Fruit fly (Drosophila melanogaster): Measurements from ENCODE around the gene Rab35.

Rab35 gene

dm6 chrX:20173464-20173995 lies 13.9 kb upstream of the Rab35 start, which contains the start of gene AnxB10 (continued):
- TF ChIP-seq vri (GFP tag; optimal IDR thresholded peaks at IDR 0.05), result peak; percentile 87
- peak; percentile 96 for TF ChIP-seq OdsH (GFP tag; optimal IDR thresholded peaks at IDR 0.05)
- peak; percentile 84 for TF ChIP-seq dsx (GFP tag; optimal IDR thresholded peaks at IDR 0.05; ENCODE audit: poor library complexity, severe bottlenecking)
- peak; percentile 94 for TF ChIP-seq Sox102F (GFP tag; optimal IDR thresholded peaks at IDR 0.05)
- TF ChIP-seq Blimp-1 (GFP tag; optimal IDR thresholded peaks at IDR 0.05), result peak; percentile 83
- TF ChIP-seq CG6163 (GFP tag; IDR thresholded peaks at IDR 0.05), result peak; percentile 89
- peak; percentile 87 for TF ChIP-seq CG16779 (tag; optimal IDR thresholded peaks at IDR 0.05)
- TF ChIP-seq lz (GFP tag; optimal IDR thresholded peaks at IDR 0.05), result peak; percentile 96
- TF ChIP-seq acj6 (GFP tag; optimal IDR thresholded peaks at IDR 0.05), result peak; percentile 95
- TF ChIP-seq CG8319 (GFP tag; optimal IDR thresholded peaks at IDR 0.05), result peak; percentile 94
- TF ChIP-seq Smox (GFP tag; optimal IDR thresholded peaks at IDR 0.05), result peak; percentile 94
- peak; percentile 92 for TF ChIP-seq Ets21C (GFP tag; optimal IDR thresholded peaks at IDR 0.05)
- peak; percentile 88 for TF ChIP-seq CG6854 (GFP tag; optimal IDR thresholded peaks at IDR 0.05)
- peak; percentile 96 for TF ChIP-seq Met (GFP tag; optimal IDR thresholded peaks at IDR 0.05)
- peak; percentile 95 for TF ChIP-seq CG31627 (GFP tag; optimal IDR thresholded peaks at IDR 0.05)
- TF ChIP-seq CG6808 (GFP tag; optimal IDR thresholded peaks at IDR 0.05), result peak; percentile 94
- peak; percentile 93 for TF ChIP-seq CG6276 (GFP tag; optimal IDR thresholded peaks at IDR 0.05)
- TF ChIP-seq Hr39 (GFP tag; optimal IDR thresholded peaks at IDR 0.05), result peak; percentile 94
- TF ChIP-seq fd59A (GFP tag; optimal IDR thresholded peaks at IDR 0.05), result peak; percentile 91
- peak; percentile 93 for TF ChIP-seq CG3032 (tag; optimal IDR thresholded peaks at IDR 0.05)
- peak; percentile 90 for TF ChIP-seq spab (GFP tag; optimal IDR thresholded peaks at IDR 0.05)

- peak; percentile 25 for TF ChIP-seq CG3032 (tag; optimal IDR thresholded peaks at IDR 0.05)
- TF ChIP-seq Eip75B (GFP tag; optimal IDR thresholded peaks at IDR 0.05), result no peak
- peak; percentile 52 for TF ChIP-seq fkh (GFP tag; optimal IDR thresholded peaks at IDR 0.05)
- TF ChIP-seq CG10631 (GFP tag; optimal IDR thresholded peaks at IDR 0.05), result no peak
Observed at dm6 chrX:20169898-20170297, 10.2 kb upstream of the Rab35 start, which contains the start of the genes CG9581 and CG9578. Gene CG9581, minus strand, starts transcription at chrX:20169981. Gene CG9578, plus strand, starts transcription at chrX:20170222.

dm6 chrX:20166484-20167038 lies 6.9 kb upstream of the Rab35 start, which contains the start of gene CG9577:
Gene CG9577, plus strand, starts transcription at chrX:20166673.
- peak; percentile 87 for TF ChIP-seq CG6808 (GFP tag; optimal IDR thresholded peaks at IDR 0.05)
- peak; percentile 56 for TF ChIP-seq CG10669 (GFP tag; optimal IDR thresholded peaks at IDR 0.05)
- no peak for TF ChIP-seq topi (GFP tag; optimal IDR thresholded peaks at IDR 0.05)
- peak; percentile 71 for TF ChIP-seq CG1621 (tag; optimal IDR thresholded peaks at IDR 0.05)
- TF ChIP-seq Hr4 (GFP tag; optimal IDR thresholded peaks at IDR 0.05), result no peak
- no peak for TF ChIP-seq fd59A (GFP tag; optimal IDR thresholded peaks at IDR 0.05)
- no peak for TF ChIP-seq CG11902 (GFP tag; optimal IDR thresholded peaks at IDR 0.05)
- TF ChIP-seq achi (GFP tag; optimal IDR thresholded peaks at IDR 0.05), result no peak
- TF ChIP-seq CG6163 (GFP tag; IDR thresholded peaks at IDR 0.05), result peak; percentile 50; the same call in 1 of the 3 replicates
- no peak for TF ChIP-seq CG8319 (GFP tag; optimal IDR thresholded peaks at IDR 0.05)
- peak; percentile 25 for TF ChIP-seq Sox14 (GFP tag; optimal IDR thresholded peaks at IDR 0.05)
- peak; percentile 75 for TF ChIP-seq CG16779 (tag; optimal IDR thresholded peaks at IDR 0.05)
- TF ChIP-seq eg (GFP tag; IDR thresholded peaks at IDR 0.05), result peak; percentile 50; the same call in 1 of the 3 replicates
- TF ChIP-seq salr (GFP tag; optimal IDR thresholded peaks at IDR 0.05), result peak in 1 of 2 experiments; percentile 36
- TF ChIP-seq net (GFP tag; optimal IDR thresholded peaks at IDR 0.05), result peak; percentile 48
- no peak for TF ChIP-seq Hr39 (GFP tag; optimal IDR thresholded peaks at IDR 0.05)
- no peak for TF ChIP-seq acj6 (GFP tag; optimal IDR thresholded peaks at IDR 0.05)
- no peak for TF ChIP-seq CG31627 (GFP tag; optimal IDR thresholded peaks at IDR 0.05)
- peak; percentile 49; the same call in 1 of the 2 replicates for TF ChIP-seq CG15336 (GFP tag; IDR thresholded peaks at IDR 0.05)
- peak; percentile 29 for TF ChIP-seq CG7368 (GFP tag; optimal IDR thresholded peaks at IDR 0.05)
- peak; percentile 68 for TF ChIP-seq spab (GFP tag; optimal IDR thresholded peaks at IDR 0.05)
- TF ChIP-seq svp (GFP tag), result peak; percentile 78
- no peak for TF ChIP-seq vri (GFP tag; optimal IDR thresholded peaks at IDR 0.05)
- TF ChIP-seq Blimp-1 (GFP tag; optimal IDR thresholded peaks at IDR 0.05), result peak; percentile 11
- peak; percentile 33 for TF ChIP-seq CG3919 (GFP tag; optimal IDR thresholded peaks at IDR 0.05)
- TF ChIP-seq Ets96B (tag; optimal IDR thresholded peaks at IDR 0.05), result peak; percentile 28
- no peak for TF ChIP-seq CG8632 (GFP tag; optimal IDR thresholded peaks at IDR 0.05)
- TF ChIP-seq Eip78C (GFP tag), result peak; percentile 25
- TF ChIP-seq fkh (GFP tag; optimal IDR thresholded peaks at IDR 0.05), result peak; percentile 93
- TF ChIP-seq CG3032 (tag; optimal IDR thresholded peaks at IDR 0.05), result peak; percentile 12
- TF ChIP-seq CG6854 (GFP tag; optimal IDR thresholded peaks at IDR 0.05), result peak; percentile 89
- peak; percentile 89 for TF ChIP-seq CG6276 (GFP tag; optimal IDR thresholded peaks at IDR 0.05)
- TF ChIP-seq Hr38 (GFP tag; optimal IDR thresholded peaks at IDR 0.05), result no peak
- peak; percentile 1 for TF ChIP-seq CG32006 (GFP tag; optimal IDR thresholded peaks at IDR 0.05)
- peak; percentile 57; the same call in 2 of the 3 replicates for TF ChIP-seq CG8119 (GFP tag; IDR thresholded peaks at IDR 0.05)
- peak; percentile 12 for TF ChIP-seq dsx (GFP tag; optimal IDR thresholded peaks at IDR 0.05; ENCODE audit: poor library complexity, severe bottlenecking)
